Worm (Caenorhabditis elegans) whole organism, L4/young adult: ENCODE measurements around the gene mltn-9.

Experiments used
- W03F9.2 ChIP-seq: fragments of 150-350 bp; optimal IDR thresholded peaks from 2 replicates; lab custom pipeline; 2014; ENCODE audit warnings: missing biosample characterization, missing genetic modification characterization
- him-1 ChIP-seq: sonication (generic microtip); optimal IDR thresholded peaks from 2 replicates; lab custom pipeline; 2016; ENCODE audit warnings: missing genotype, missing genetic modification reagents, missing genetic modification characterization, missing compliant biosample characterization

DNA sequence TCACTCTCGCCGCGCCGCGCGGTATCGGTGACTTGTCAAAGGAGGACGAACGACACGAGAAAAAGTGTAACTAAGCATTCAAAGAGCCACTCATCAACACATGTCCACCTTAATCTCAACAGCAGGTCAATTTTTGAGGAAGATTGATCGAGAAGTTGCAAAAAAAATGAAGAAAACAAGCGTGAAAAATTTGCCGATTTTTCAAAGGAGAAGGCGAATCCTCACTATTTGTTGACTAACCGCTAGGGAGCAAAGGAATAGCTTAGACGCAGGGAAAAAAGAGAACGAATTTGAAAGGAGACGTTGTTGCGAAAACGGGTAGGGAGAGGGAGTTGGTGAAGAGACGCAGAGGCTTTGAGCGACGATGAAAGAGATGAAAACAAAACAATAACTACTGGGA lies 29.5 kb downstream of the mltn-9 start:
- TF ChIP-seq him-1 (tag; lab: Kevin White, UChicago) (no peak), W03F9.2 (tag; lab: Kevin White, UChicago) (no peak)
